Fruit fly (Drosophila melanogaster): ENCODE data around the gene Alp13.

Gene Alp13

dm6 chr3R:10087206-10087927 lies 12.2 kb upstream of the Alp13 start:
- TF ChIP-seq toe (GFP tag; optimal IDR thresholded peaks at IDR 0.05) (peak; percentile 59), kay (GFP tag; ENCODE audit: borderline replicate concordance) (no peak), bab1 (GFP tag; optimal IDR thresholded peaks at IDR 0.05) (peak; percentile 27), CG14711 (tag; optimal IDR thresholded peaks at IDR 0.05) (peak; percentile 67), Crg-1 (GFP tag; optimal IDR thresholded peaks at IDR 0.05) (peak; percentile 17), CG7045 (GFP tag; optimal IDR thresholded peaks at IDR 0.05) (peak; percentile 83), CG11617 (GFP tag; optimal IDR thresholded peaks at IDR 0.05) (peak; percentile 86), cic (GFP tag; optimal IDR thresholded peaks at IDR 0.05) (peak; percentile 84), tj (GFP tag; optimal IDR thresholded peaks at IDR 0.05) (peak; percentile 87), pad (GFP tag; optimal IDR thresholded peaks at IDR 0.05) (peak; percentile 67), CG33017 (tag; optimal IDR thresholded peaks at IDR 0.05) (peak; percentile 67), cnc (optimal IDR thresholded peaks at IDR 0.05) (no peak), Mnt (GFP tag; optimal IDR thresholded peaks at IDR 0.05) (peak; percentile 90), CG1620 (GFP tag; optimal IDR thresholded peaks at IDR 0.05) (peak; percentile 54), Clk (GFP tag; optimal IDR thresholded peaks at IDR 0.05) (peak; percentile 76), ovo (GFP tag; optimal IDR thresholded peaks at IDR 0.05) (no peak), CG5204 (GFP tag; optimal IDR thresholded peaks at IDR 0.05) (no peak), CG12768 (GFP tag; optimal IDR thresholded peaks at IDR 0.05) (peak; percentile 72), Hr96 (GFP tag; optimal IDR thresholded peaks at IDR 0.05) (peak; percentile 77), CG7101 (tag; optimal IDR thresholded peaks at IDR 0.05) (peak; percentile 80)

dm6 chr3R:10086683-10087082 lies 11.5 kb upstream of the Alp13 start:
- TF ChIP-seq CG1620 (GFP tag; optimal IDR thresholded peaks at IDR 0.05) (no peak), CG7101 (tag; optimal IDR thresholded peaks at IDR 0.05) (no peak), Mnt (GFP tag; optimal IDR thresholded peaks at IDR 0.05) (no peak), CG33017 (tag; optimal IDR thresholded peaks at IDR 0.05) (no peak), cic (GFP tag; optimal IDR thresholded peaks at IDR 0.05) (no peak), cnc (optimal IDR thresholded peaks at IDR 0.05) (no peak), CG7045 (GFP tag; optimal IDR thresholded peaks at IDR 0.05) (no peak), CG5204 (GFP tag; optimal IDR thresholded peaks at IDR 0.05) (no peak), bab1 (GFP tag; optimal IDR thresholded peaks at IDR 0.05) (no peak), CG14711 (tag; optimal IDR thresholded peaks at IDR 0.05) (no peak), Clk (GFP tag; optimal IDR thresholded peaks at IDR 0.05) (no peak), pad (GFP tag; optimal IDR thresholded peaks at IDR 0.05) (no peak), kay (GFP tag; ENCODE audit: borderline replicate concordance) (no peak), ovo (GFP tag; optimal IDR thresholded peaks at IDR 0.05) (no peak), CG11617 (GFP tag; optimal IDR thresholded peaks at IDR 0.05) (no peak), Crg-1 (GFP tag; optimal IDR thresholded peaks at IDR 0.05) (no peak), tj (GFP tag; optimal IDR thresholded peaks at IDR 0.05) (no peak)

dm6 chr3R:10086222-10086621 lies 11.0 kb upstream of the Alp13 start:
- no peak for TF ChIP-seq CG7101 (tag; optimal IDR thresholded peaks at IDR 0.05)
- TF ChIP-seq CG12768 (GFP tag; optimal IDR thresholded peaks at IDR 0.05): no peak
- peak; percentile 43 for TF ChIP-seq toe (GFP tag; optimal IDR thresholded peaks at IDR 0.05)
- peak; percentile 50 for TF ChIP-seq cic (GFP tag; optimal IDR thresholded peaks at IDR 0.05)

- peak; percentile 93 for TF ChIP-seq Clk (GFP tag; optimal IDR thresholded peaks at IDR 0.05)
- peak; percentile 92 for TF ChIP-seq tj (GFP tag; optimal IDR thresholded peaks at IDR 0.05)
- peak; percentile 71 for TF ChIP-seq CG1620 (GFP tag; optimal IDR thresholded peaks at IDR 0.05)
- TF ChIP-seq ovo (GFP tag; optimal IDR thresholded peaks at IDR 0.05): peak; percentile 81
- peak; percentile 71 for TF ChIP-seq bab1 (GFP tag; optimal IDR thresholded peaks at IDR 0.05)
- TF ChIP-seq toe (GFP tag; optimal IDR thresholded peaks at IDR 0.05): peak; percentile 87
- peak; percentile 88 for TF ChIP-seq CG14711 (tag; optimal IDR thresholded peaks at IDR 0.05)
- no peak for TF ChIP-seq kay (GFP tag; ENCODE audit: borderline replicate concordance)
- peak; percentile 96 for TF ChIP-seq CG12768 (GFP tag; optimal IDR thresholded peaks at IDR 0.05)
- TF ChIP-seq CG7045 (GFP tag; optimal IDR thresholded peaks at IDR 0.05): peak; percentile 95
- TF ChIP-seq cic (GFP tag; optimal IDR thresholded peaks at IDR 0.05): peak; percentile 72
- TF ChIP-seq Crg-1 (GFP tag; optimal IDR thresholded peaks at IDR 0.05): peak; percentile 72
- TF ChIP-seq Mnt (GFP tag; optimal IDR thresholded peaks at IDR 0.05): peak; percentile 86
- TF ChIP-seq CG5204 (GFP tag; optimal IDR thresholded peaks at IDR 0.05): peak; percentile 95
- peak; percentile 94 for TF ChIP-seq CG11617 (GFP tag; optimal IDR thresholded peaks at IDR 0.05)
- TF ChIP-seq pad (GFP tag; optimal IDR thresholded peaks at IDR 0.05): peak; percentile 75
- TF ChIP-seq cnc (optimal IDR thresholded peaks at IDR 0.05): no peak
- TF ChIP-seq CG7101 (tag; optimal IDR thresholded peaks at IDR 0.05): peak; percentile 96
- TF ChIP-seq Hr96 (GFP tag; optimal IDR thresholded peaks at IDR 0.05): peak; percentile 87
- TF ChIP-seq CG33017 (tag; optimal IDR thresholded peaks at IDR 0.05): peak; percentile 96
Measured at dm6 chr3R:10084914-10085313, 9.7 kb upstream of the Alp13 start.

- TF ChIP-seq CG7101 (tag; optimal IDR thresholded peaks at IDR 0.05): no peak
- TF ChIP-seq CG14711 (tag; optimal IDR thresholded peaks at IDR 0.05): no peak
- TF ChIP-seq Mnt (GFP tag; optimal IDR thresholded peaks at IDR 0.05): peak; percentile 94
- TF ChIP-seq Crg-1 (GFP tag; optimal IDR thresholded peaks at IDR 0.05): no peak
- TF ChIP-seq CG7045 (GFP tag; optimal IDR thresholded peaks at IDR 0.05): no peak
- TF ChIP-seq kay (GFP tag; ENCODE audit: borderline replicate concordance): no peak
- peak; percentile 58 for TF ChIP-seq CG12768 (GFP tag; optimal IDR thresholded peaks at IDR 0.05)
- peak; percentile 71 for TF ChIP-seq pad (GFP tag; optimal IDR thresholded peaks at IDR 0.05)
- peak; percentile 80 for TF ChIP-seq cic (GFP tag; optimal IDR thresholded peaks at IDR 0.05)
- no peak for TF ChIP-seq CG1620 (GFP tag; optimal IDR thresholded peaks at IDR 0.05)
- TF ChIP-seq Hr96 (GFP tag; optimal IDR thresholded peaks at IDR 0.05): no peak
Measured at dm6 chr3R:10084179-10084647, 9.0 kb upstream of the Alp13 start.

- TF ChIP-seq Hr96 (GFP tag; optimal IDR thresholded peaks at IDR 0.05) (peak; percentile 39), CG7045 (GFP tag; optimal IDR thresholded peaks at IDR 0.05) (no peak), CG7101 (tag; optimal IDR thresholded peaks at IDR 0.05) (peak; percentile 67), Mnt (GFP tag; optimal IDR thresholded peaks at IDR 0.05) (peak; percentile 64), cic (GFP tag; optimal IDR thresholded peaks at IDR 0.05) (peak; percentile 39), CG33017 (tag; optimal IDR thresholded peaks at IDR 0.05) (peak; percentile 69), CG14711 (tag; optimal IDR thresholded peaks at IDR 0.05) (peak; percentile 68), cnc (optimal IDR thresholded peaks at IDR 0.05) (no peak), Clk (GFP tag; optimal IDR thresholded peaks at IDR 0.05) (no peak), CG12768 (GFP tag; optimal IDR thresholded peaks at IDR 0.05) (peak; percentile 14), CG11617 (GFP tag; optimal IDR thresholded peaks at IDR 0.05) (no peak), ovo (GFP tag; optimal IDR thresholded peaks at IDR 0.05) (no peak)
Measured at dm6 chr3R:10083077-10083476, 7.9 kb upstream of the Alp13 start.

Measured in whole organism, adult.